Worm (Caenorhabditis elegans): Measurements from ENCODE around the gene F54D12.9.
A peak's percentile ranks its signal among the peaks of the same experiment; 100 is the strongest.

The F54D12.9 gene

ce11 chrII:1381618-1382017, at the start of gene F54D12.9:
Gene F54D12.9, minus strand, starts transcription at chrII:1381718.
- TF ChIP-seq elt-2 (tag; optimal IDR thresholded peaks at IDR 0.05) (no peak), Y116A8C.19 (tag; optimal IDR thresholded peaks at IDR 0.05; ENCODE audit: borderline replicate concordance) (no peak), isw-1 (GFP tag; IDR thresholded peaks at IDR 0.05) (no peak), pqm-1 (tag; optimal IDR thresholded peaks at IDR 0.05) (no peak), blmp-1 (tag; optimal IDR thresholded peaks at IDR 0.05) (no peak), C34B4.2 (tag; optimal IDR thresholded peaks at IDR 0.05) (no peak), lsy-2 (tag; optimal IDR thresholded peaks at IDR 0.05) (no peak), ceh-63 (GFP tag; optimal IDR thresholded peaks at IDR 0.05) (no peak), nhr-11 (tag; optimal IDR thresholded peaks at IDR 0.05) (no peak), unc-130 (tag; optimal IDR thresholded peaks at IDR 0.05) (no peak), mef-2 (tag; optimal IDR thresholded peaks at IDR 0.05) (no peak)

ce11 chrII:1423660-1424059, 42.1 kb upstream of the F54D12.9 start, which contains the start of gene Y51H7C.10:
Gene Y51H7C.10, minus strand, starts transcription at chrII:1423760.
- TF ChIP-seq nhr-19 (GFP tag; conservative IDR thresholded peaks at IDR 0.05) = no peak
- no peak for TF ChIP-seq efl-1 (optimal IDR thresholded peaks at IDR 0.05)
- peak in 1 of 2 experiments; percentile 33 for TF ChIP-seq efl-1 (GFP tag; optimal IDR thresholded peaks at IDR 0.05 in 1 of 2)

ce11 chrII:1420806-1421463, 39.4 kb upstream of the F54D12.9 start:
- TF ChIP-seq nhr-85 (tag) = no peak
- TF ChIP-seq nhr-76 (tag; optimal IDR thresholded peaks at IDR 0.05) = no peak
- TF ChIP-seq tlp-1 (tag; optimal IDR thresholded peaks at IDR 0.05) = no peak
- TF ChIP-seq vab-15 (tag; optimal IDR thresholded peaks at IDR 0.05) = no peak
- no peak for TF ChIP-seq lin-14 (GFP tag; optimal IDR thresholded peaks at IDR 0.05)
- no peak for TF ChIP-seq ceh-90 (tag; optimal IDR thresholded peaks at IDR 0.05)
- no peak for TF ChIP-seq unc-86 (tag; optimal IDR thresholded peaks at IDR 0.05)
- no peak for TF ChIP-seq mef-2 (tag; optimal IDR thresholded peaks at IDR 0.05)
- TF ChIP-seq unc-30 (tag; optimal IDR thresholded peaks at IDR 0.05) = no peak

ce11 chrII:1419994-1420393, 38.5 kb upstream of the F54D12.9 start:
- TF ChIP-seq efl-1 (optimal IDR thresholded peaks at IDR 0.05) (no peak), efl-1 (GFP tag; optimal IDR thresholded peaks at IDR 0.05 in 1 of 2) (peak in 1 of 2 experiments; percentile 86), hpl-2 (GFP tag; optimal IDR thresholded peaks at IDR 0.05) (no peak), sox-4 (tag; optimal IDR thresholded peaks at IDR 0.05) (no peak)

DNA sequence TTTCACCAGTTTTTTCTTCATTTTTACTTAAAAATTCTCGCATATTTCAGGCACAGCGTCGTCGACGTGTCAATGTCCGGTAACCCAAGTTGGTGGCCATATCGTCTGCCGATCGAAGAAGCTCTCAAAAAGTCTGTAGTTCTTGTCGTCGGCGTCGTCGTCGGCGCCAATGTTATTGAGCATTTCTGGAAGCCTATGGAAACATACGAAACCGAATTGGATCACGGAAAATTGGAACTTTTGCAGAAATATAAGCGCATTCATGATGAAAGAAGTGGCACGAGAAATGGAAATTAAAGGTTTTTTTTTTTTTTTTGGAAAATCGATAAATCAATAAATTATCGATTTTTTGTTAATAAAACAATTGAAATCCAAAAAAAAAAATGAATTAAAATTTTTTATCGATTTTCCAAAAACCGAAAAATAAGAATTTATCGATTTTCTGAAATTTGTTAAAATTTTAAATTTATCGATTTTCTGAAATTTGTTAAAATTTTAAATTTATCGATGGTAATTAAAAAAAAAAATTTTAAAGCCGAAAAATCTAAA, 30.9 kb upstream of the F54D12.9 start, which contains the start of gene alkb-1:
Gene alkb-1, plus strand, starts transcription at position 51 of the 549 bp plus-strand sequence.
- TF ChIP-seq nhr-47 (tag; optimal IDR thresholded peaks at IDR 0.05) = no peak
- no peak for TF ChIP-seq nhr-28 (tag; optimal IDR thresholded peaks at IDR 0.05)
- TF ChIP-seq tbx-2 (tag; optimal IDR thresholded peaks at IDR 0.05) = no peak
- no peak for TF ChIP-seq lin-39 (tag; optimal IDR thresholded peaks at IDR 0.05)

ce11 chrII:1411372-1411771, 29.9 kb upstream of the F54D12.9 start, which contains the start of gene Y51H7C.9:
Gene Y51H7C.9, minus strand, starts transcription at chrII:1411472.
- no peak for TF ChIP-seq nhr-237 (tag; optimal IDR thresholded peaks at IDR 0.05)
- no peak for TF ChIP-seq fkh-10 (GFP tag; optimal IDR thresholded peaks at IDR 0.05)
- no peak for TF ChIP-seq pax-3 (tag; optimal IDR thresholded peaks at IDR 0.05)
- TF ChIP-seq C16A3.4 (tag; optimal IDR thresholded peaks at IDR 0.05) = no peak
- TF ChIP-seq swsn-7 (tag; optimal IDR thresholded peaks at IDR 0.05) = no peak
- no peak for TF ChIP-seq ztf-11 (tag; optimal IDR thresholded peaks at IDR 0.05)
- no peak for TF ChIP-seq unc-98 (GFP tag; IDR thresholded peaks at IDR 0.05)
- no peak for TF ChIP-seq mab-9 (GFP tag; IDR thresholded peaks at IDR 0.05)
- TF ChIP-seq nhr-77 (tag; optimal IDR thresholded peaks at IDR 0.05) = no peak
- TF ChIP-seq hlh-17 (GFP tag; optimal IDR thresholded peaks at IDR 0.05; ENCODE audit: borderline replicate concordance) = no peak
- no peak for TF ChIP-seq hlh-4 (tag; optimal IDR thresholded peaks at IDR 0.05)
- no peak for TF ChIP-seq fkh-8 (tag; optimal IDR thresholded peaks at IDR 0.05)
- TF ChIP-seq sup-37 (GFP tag; optimal IDR thresholded peaks at IDR 0.05) = no peak
- no peak for TF ChIP-seq nhr-47 (tag; optimal IDR thresholded peaks at IDR 0.05)

Data from whole organism, L1 larva.